Fruit fly (Drosophila melanogaster) whole organism, prepupa: ENCODE results near the gene Npc2e.

Experiments
- Blimp-1 ChIP-seq: fragments of 200-800 bp; sonication (Bioruptor generic); optimal IDR thresholded peaks from 3 replicates; lab custom pipeline; 2017; ENCODE audit warnings: missing biosample characterization, missing genetic modification characterization, mild to moderate bottlenecking, moderate library complexity, missing genetic modification reagents
- CG10669 ChIP-seq: fragments of 200-800 bp; sonication (Bioruptor generic); optimal IDR thresholded peaks from 3 replicates; lab custom pipeline; 2018; ENCODE audit warnings: missing biosample characterization, mild to moderate bottlenecking, missing genetic modification characterization, moderate library complexity
- CG11294 ChIP-seq: fragments of 200-800 bp; sonication (Bioruptor generic); IDR thresholded peaks from 2 replicates; pipeline ENCODE4 v1.3.6; 2022; ENCODE audit warnings: missing biosample characterization, missing genetic modification characterization
- CG11902 ChIP-seq: fragments of 200-800 bp; sonication (Bioruptor generic); optimal IDR thresholded peaks from 3 replicates; lab custom pipeline; 2016; ENCODE audit warnings: missing biosample characterization, missing genetic modification characterization
- CG16779 ChIP-seq: fragments of 200-800 bp; sonication (Bioruptor generic); optimal IDR thresholded peaks from 3 replicates; lab custom pipeline; 2017; ENCODE audit warnings: missing biosample characterization, mild to moderate bottlenecking, missing genetic modification characterization
- CG3032 ChIP-seq: fragments of 200-800 bp; optimal IDR thresholded peaks from 2 replicates; lab custom pipeline; 2019; ENCODE audit warnings: missing biosample characterization, mild to moderate bottlenecking, missing genetic modification characterization, moderate library complexity
- CG31627 ChIP-seq: fragments of 200-800 bp; sonication (Bioruptor generic); optimal IDR thresholded peaks from 3 replicates; lab custom pipeline; 2016; ENCODE audit warnings: missing biosample characterization, missing genetic modification characterization
- CG34406 ChIP-seq: fragments of 200-800 bp; sonication (Bioruptor generic); optimal IDR thresholded peaks from 3 replicates; lab custom pipeline; 2016; ENCODE audit warnings: missing biosample characterization, missing genetic modification characterization
- CG3919 ChIP-seq: fragments of 200-800 bp; sonication (Bioruptor generic); optimal IDR thresholded peaks from 3 replicates; lab custom pipeline; 2016; ENCODE audit warnings: missing biosample characterization, missing genetic modification characterization
- CG6163 ChIP-seq: fragments of 200-800 bp; sonication (Bioruptor generic); IDR thresholded peaks from 3 replicates; pipeline ENCODE4 v1.3.6; 2022; ENCODE audit warnings: missing biosample characterization, missing genetic modification characterization
- CG6276 ChIP-seq: fragments of 200-800 bp; sonication (Bioruptor generic); optimal IDR thresholded peaks from 2 replicates; lab custom pipeline; 2017; ENCODE audit warnings: missing biosample characterization, mild to moderate bottlenecking, missing genetic modification characterization
- CG6792 ChIP-seq: fragments of 200-800 bp; sonication (Bioruptor generic); optimal IDR thresholded peaks from 3 replicates; lab custom pipeline; 2016; ENCODE audit warnings: missing biosample characterization, missing genetic modification characterization
- CG6808 ChIP-seq: fragments of 200-800 bp; sonication (Bioruptor generic); optimal IDR thresholded peaks from 3 replicates; lab custom pipeline; 2017; ENCODE audit warnings: missing biosample characterization, missing genetic modification characterization, mild to moderate bottlenecking, moderate library complexity, missing genetic modification reagents
- CG8119 ChIP-seq: fragments of 200-800 bp; sonication (Bioruptor generic); IDR thresholded peaks from 3 replicates; pipeline ENCODE4 v1.3.6; 2022; ENCODE audit warnings: missing biosample characterization, missing genetic modification characterization
- CG8319 ChIP-seq: fragments of 200-800 bp; sonication (Bioruptor generic); optimal IDR thresholded peaks from 3 replicates; lab custom pipeline; 2016; ENCODE audit warnings: missing biosample characterization, missing genetic modification characterization
- CG8632 ChIP-seq: fragments of 200-800 bp; sonication (Bioruptor generic); optimal IDR thresholded peaks from 3 replicates; lab custom pipeline; 2016; ENCODE audit warnings: missing biosample characterization, missing genetic modification characterization
- CG9139 ChIP-seq: fragments of 200-800 bp; sonication (Bioruptor generic); optimal IDR thresholded peaks from 3 replicates; lab custom pipeline; 2017; ENCODE audit warnings: missing biosample characterization, mild to moderate bottlenecking, missing genetic modification characterization
- Eip78C ChIP-seq: fragments of 200-800 bp; sonication (Bioruptor generic); peaks from one replicate; lab custom pipeline; 2016; ENCODE audit warnings: missing biosample characterization, missing genetic modification characterization
- Eip93F ChIP-seq: fragments of 200-800 bp; sonication (Bioruptor generic); optimal IDR thresholded peaks from 2 replicates; lab custom pipeline; 2016; ENCODE audit warnings: missing biosample characterization, mild to moderate bottlenecking, missing genetic modification characterization
- Ets21C ChIP-seq: fragments of 200-800 bp; sonication (Bioruptor generic); optimal IDR thresholded peaks from 3 replicates; lab custom pipeline; 2016; ENCODE audit warnings: missing biosample characterization, missing genetic modification characterization
- Gug ChIP-seq: fragments of 200-800 bp; sonication (Bioruptor generic); IDR thresholded peaks from 2 replicates; pipeline ENCODE4 v1.3.6; 2022; ENCODE audit warnings: missing biosample characterization, missing genetic modification characterization
- Hr39 ChIP-seq: fragments of 200-800 bp; sonication (Bioruptor generic); optimal IDR thresholded peaks from 2 replicates; lab custom pipeline; 2016; ENCODE audit warnings: missing biosample characterization, missing genetic modification characterization
- Hr4 ChIP-seq: fragments of 200-800 bp; sonication (Bioruptor generic); optimal IDR thresholded peaks from 3 replicates; lab custom pipeline; 2016; ENCODE audit warnings: missing biosample characterization, missing genetic modification characterization
- Lpt ChIP-seq: fragments of 200-800 bp; sonication (Bioruptor generic); optimal IDR thresholded peaks from 3 replicates; lab custom pipeline; 2016; ENCODE audit warnings: missing biosample characterization, missing genetic modification characterization
- Met ChIP-seq: fragments of 200-800 bp; sonication (Bioruptor generic); optimal IDR thresholded peaks from 3 replicates; lab custom pipeline; 2016; ENCODE audit warnings: missing biosample characterization, missing genetic modification characterization
- Smox ChIP-seq: fragments of 200-800 bp; sonication (Bioruptor generic); optimal IDR thresholded peaks from 3 replicates; lab custom pipeline; 2016; ENCODE audit warnings: missing biosample characterization, missing genetic modification characterization
- Sox102F ChIP-seq: fragments of 200-800 bp; sonication (Bioruptor generic); optimal IDR thresholded peaks from 2 replicates; lab custom pipeline; 2016; ENCODE audit warnings: missing biosample characterization, mild to moderate bottlenecking, missing genetic modification characterization
- Sox15 ChIP-seq: fragments of 200-800 bp; sonication (Bioruptor generic); optimal IDR thresholded peaks from 3 replicates; lab custom pipeline; 2016; ENCODE audit warnings: missing biosample characterization, missing genetic modification characterization
- achi ChIP-seq: fragments of 200-800 bp; sonication (Bioruptor generic); optimal IDR thresholded peaks from 3 replicates; lab custom pipeline; 2016; ENCODE audit warnings: missing biosample characterization, missing genetic modification characterization
- acj6 ChIP-seq: fragments of 200-800 bp; sonication (Bioruptor generic); optimal IDR thresholded peaks from 3 replicates; lab custom pipeline; 2016; ENCODE audit warnings: missing biosample characterization, missing genetic modification characterization
- cyc ChIP-seq: fragments of 200-800 bp; sonication (Bioruptor generic); optimal IDR thresholded peaks from 3 replicates; lab custom pipeline; 2016; ENCODE audit warnings: missing biosample characterization, missing genetic modification characterization
- dsx ChIP-seq: fragments of 200-800 bp; optimal IDR thresholded peaks from 3 replicates; lab custom pipeline; 2019; ENCODE audit warnings: missing biosample characterization, mild to moderate bottlenecking, missing genetic modification characterization, moderate library complexity; ENCODE audit not compliant: poor library complexity, severe bottlenecking
- eg ChIP-seq: fragments of 200-800 bp; sonication (Bioruptor generic); IDR thresholded peaks from 3 replicates; pipeline ENCODE4 v1.3.6; 2022; ENCODE audit warnings: missing biosample characterization, missing genetic modification characterization
- esn ChIP-seq: fragments of 200-800 bp; sonication (Bioruptor generic); optimal IDR thresholded peaks from 2 replicates; lab custom pipeline; 2016; ENCODE audit warnings: missing biosample characterization, mild to moderate bottlenecking, missing genetic modification characterization, moderate library complexity
- fd59A ChIP-seq: fragments of 200-800 bp; sonication (Bioruptor generic); optimal IDR thresholded peaks from 2 replicates; lab custom pipeline; 2017; ENCODE audit warnings: missing biosample characterization, mild to moderate bottlenecking, missing genetic modification characterization, missing genetic modification reagents
- fkh ChIP-seq: fragments of 200-800 bp; sonication (Bioruptor generic); optimal IDR thresholded peaks from 3 replicates; lab custom pipeline; 2017; ENCODE audit warnings: missing biosample characterization, mild to moderate bottlenecking, missing genetic modification characterization, moderate library complexity
- salr ChIP-seq, 2 experiments: fragments of 200-800 bp; sonication (Bioruptor generic); optimal IDR thresholded peaks; 3 replicates each; lab custom pipeline; 2016 to 2018; ENCODE audit warnings: missing biosample characterization in 2 of 2, missing genetic modification characterization in 2 of 2, mild to moderate bottlenecking in 1 of 2
- topi ChIP-seq: fragments of 200-800 bp; sonication (Bioruptor generic); optimal IDR thresholded peaks from 3 replicates; lab custom pipeline; 2016; ENCODE audit warnings: missing biosample characterization, missing genetic modification characterization
- vri ChIP-seq: fragments of 200-800 bp; sonication (Bioruptor generic); optimal IDR thresholded peaks from 3 replicates; lab custom pipeline; 2016; ENCODE audit warnings: missing biosample characterization, mild to moderate bottlenecking, missing genetic modification characterization

The Npc2e gene

DNA sequence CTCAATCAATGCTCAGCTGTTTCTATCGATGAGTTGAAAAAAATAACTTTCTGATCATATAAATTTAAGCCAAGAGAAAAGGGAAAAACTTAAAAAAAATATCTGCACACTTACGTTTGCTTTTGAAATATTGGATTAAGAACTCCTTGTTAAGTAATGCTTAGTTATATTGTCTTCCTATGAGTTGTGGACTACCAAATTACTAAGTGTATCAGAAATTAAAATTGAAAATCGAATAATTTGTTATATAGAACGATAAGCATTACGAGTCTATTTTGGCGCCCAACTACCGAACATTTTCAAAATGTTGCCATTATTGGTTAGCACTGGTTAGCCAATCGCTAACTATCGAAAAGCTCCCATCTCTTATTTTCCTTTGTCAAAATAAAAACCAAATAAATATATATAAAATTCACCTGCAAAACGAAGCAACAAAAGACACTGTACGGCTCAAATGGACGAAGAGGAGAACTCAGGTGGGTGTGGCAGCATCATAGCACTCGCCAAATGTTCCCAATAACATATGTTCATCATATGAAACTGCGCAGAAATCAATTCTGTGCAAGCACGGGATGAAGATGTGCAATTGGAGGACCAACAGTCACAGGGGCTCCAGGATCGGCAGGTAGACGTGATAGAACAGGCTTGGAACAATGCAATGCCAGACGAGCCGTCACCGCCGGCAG, 4.1 kb upstream of the Npc2e start, which contains the start of gene ohgt (continued):
- TF ChIP-seq Gug (no peak), topi (GFP tag; lab: Kevin White, UChicago) (peak; percentile 29), vri (no peak), CG6276 (GFP tag; lab: Kevin White, UChicago) (no peak), CG10669 (peak; percentile 33), CG6808 (GFP tag; lab: Kevin White, UChicago) (peak; percentile 98), Blimp-1 (no peak), Smox (GFP tag; lab: Kevin White, UChicago) (no peak), CG31627 (peak; percentile 26), dsx (GFP tag; lab: Kevin White, UChicago) (peak; percentile 21), CG6163 (GFP tag; lab: Robert Waterston, UW) (no peak), Eip93F (GFP tag; lab: Kevin White, UChicago) (no peak), CG3919 (GFP tag; lab: Kevin White, UChicago) (no peak), eg (no peak), Ets21C (GFP tag; lab: Kevin White, UChicago) (no peak), Hr4 (GFP tag; lab: Kevin White, UChicago) (peak; percentile 59)

DNA sequence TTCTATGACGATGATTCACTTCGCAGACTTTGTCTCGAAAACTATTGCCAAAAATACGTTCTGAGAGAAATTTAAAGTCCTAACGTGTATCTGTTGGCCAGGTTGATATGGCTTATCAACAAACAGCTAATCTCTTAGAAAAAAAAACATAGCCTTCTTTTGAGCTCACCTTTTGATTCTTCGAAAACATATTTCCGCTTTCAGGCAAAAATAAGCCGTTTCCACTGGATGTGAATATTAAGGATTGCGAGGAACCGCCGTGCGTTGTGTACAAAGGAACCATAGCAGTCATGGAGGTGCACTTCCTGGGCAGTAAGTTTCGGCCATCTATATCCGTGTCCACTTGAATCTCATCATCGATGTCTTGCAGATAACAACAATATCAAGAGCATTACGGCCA, 427 bp downstream of the Npc2e start:
- no peak for TF ChIP-seq CG11294
- TF ChIP-seq esn, result no peak
- TF ChIP-seq CG8119, result no peak
- TF ChIP-seq CG9139 (GFP tag; lab: Kevin White, UChicago), result no peak
- TF ChIP-seq CG16779 (tag; lab: Kevin White, UChicago), result no peak
- TF ChIP-seq Gug, result no peak
- TF ChIP-seq CG31627, result no peak
- TF ChIP-seq salr (GFP tag; optimal IDR thresholded peaks at IDR 0.05; lab: Kevin White, UChicago), result no peak

DNA sequence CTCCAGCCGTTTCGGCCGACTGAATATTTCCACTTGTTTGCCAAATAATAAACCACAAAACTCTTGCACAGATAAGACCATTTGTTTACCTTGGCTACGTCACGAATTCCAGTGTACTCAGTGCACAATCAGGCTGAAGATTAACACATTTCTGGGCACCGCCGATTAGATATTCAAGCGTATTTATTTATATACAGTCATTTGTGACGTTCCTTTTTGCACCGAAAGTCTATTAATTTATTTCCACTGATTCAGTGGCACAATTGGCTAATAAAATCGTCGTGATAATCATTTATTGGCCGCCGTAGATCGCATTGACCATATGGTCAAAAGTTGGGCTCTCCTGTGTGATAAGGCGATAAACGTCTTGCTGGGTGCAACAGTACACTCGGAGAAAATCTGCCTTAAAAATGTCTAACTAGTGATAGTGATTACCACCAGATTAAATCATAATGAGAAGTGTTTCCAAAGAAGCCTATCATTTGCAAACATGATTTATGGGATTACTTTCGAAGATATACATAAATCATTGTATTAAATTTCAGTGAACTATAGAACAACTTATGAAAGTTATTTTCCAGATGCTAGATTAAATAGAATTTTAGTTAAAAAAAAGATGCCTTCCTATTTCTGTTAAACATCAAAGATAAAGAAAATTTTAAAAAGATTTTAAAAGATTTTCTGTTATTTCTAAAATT, 1.3 kb downstream of the Npc2e start:
- peak; percentile 79 for TF ChIP-seq Eip93F (GFP tag; lab: Kevin White, UChicago)
- TF ChIP-seq vri, result peak; percentile 87
- peak; percentile 29 for TF ChIP-seq Met (GFP tag; lab: Kevin White, UChicago)
- peak; percentile 12 for TF ChIP-seq Eip78C (GFP tag; lab: Kevin White, UChicago)
- no peak for TF ChIP-seq CG16779 (tag; lab: Kevin White, UChicago)
- TF ChIP-seq CG34406 (GFP tag; lab: Kevin White, UChicago), result no peak
- TF ChIP-seq fkh (GFP tag; lab: Kevin White, UChicago), result peak; percentile 46
- no peak for TF ChIP-seq acj6 (GFP tag; lab: Kevin White, UChicago)
- no peak for TF ChIP-seq cyc
- peak; percentile 15 for TF ChIP-seq Hr39
- TF ChIP-seq, all 60 proteins: peak for 6

DNA sequence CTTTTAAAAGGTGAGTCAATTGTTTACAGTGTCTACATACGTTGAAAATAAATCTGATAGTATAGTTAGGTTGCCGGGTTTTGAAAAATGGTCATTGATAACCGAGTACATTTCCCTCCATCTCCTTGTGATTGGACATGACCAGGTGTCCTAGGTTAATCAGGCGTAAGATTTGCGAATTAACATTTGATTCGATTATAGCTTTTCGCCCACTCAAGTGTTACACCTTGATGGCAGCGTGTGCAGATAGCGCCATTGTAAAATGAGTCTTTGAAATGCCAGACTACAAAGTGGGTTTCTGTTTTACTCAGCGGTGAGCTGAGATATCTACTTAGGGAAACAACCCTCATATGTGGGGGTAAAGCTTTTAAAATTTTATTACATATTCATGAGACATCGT, 1.9 kb downstream of the Npc2e start:
- peak; percentile 53 for TF ChIP-seq vri
- TF ChIP-seq fkh (GFP tag; lab: Kevin White, UChicago), result no peak
- TF ChIP-seq, all 60 proteins: peak for 1

DNA sequence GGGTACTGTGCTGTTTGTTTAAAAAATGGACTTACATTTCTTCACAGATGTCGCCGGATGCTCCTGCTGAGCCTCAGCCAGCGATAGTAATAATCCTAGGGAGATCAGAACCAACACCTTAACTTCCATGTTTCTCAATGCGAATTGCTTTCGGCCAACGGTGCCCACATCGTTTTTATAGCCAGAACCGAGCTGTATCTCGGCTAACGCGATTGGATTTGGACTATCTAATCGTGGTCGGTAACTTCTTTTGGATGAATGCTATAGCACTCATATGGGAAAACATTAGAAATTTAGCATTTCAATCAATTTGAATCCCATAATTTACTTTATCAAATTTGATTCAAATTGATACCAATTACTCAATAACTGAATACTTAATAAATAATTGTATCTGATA, 2.8 kb downstream of the Npc2e start, which contains the start of gene Npc2d:
TSS of gene Npc2d (minus strand) at position 133 of the 400 bp plus-strand sequence.
- no peak for TF ChIP-seq CG3919 (GFP tag; lab: Kevin White, UChicago)

DNA sequence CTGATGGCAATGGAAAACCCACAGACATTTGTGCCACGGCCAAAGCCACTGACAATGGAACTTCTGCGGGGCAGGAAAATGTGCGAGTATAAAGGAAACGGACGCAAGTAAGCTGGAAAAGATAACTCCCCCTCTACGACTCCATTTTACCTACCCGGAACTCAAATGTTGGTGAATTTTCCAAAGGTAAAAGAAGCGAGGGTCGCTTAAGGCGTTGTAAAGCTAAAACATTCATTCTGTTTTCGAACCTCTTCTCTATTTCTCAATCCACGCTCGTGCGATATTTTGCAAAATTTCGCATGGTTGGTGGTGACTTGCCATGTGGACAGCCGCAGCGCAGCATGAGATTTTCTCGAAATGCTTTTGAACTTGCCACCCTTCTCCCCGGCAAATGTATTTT, 3.5 kb downstream of the Npc2e start:
- TF ChIP-seq CG16779 (tag; lab: Kevin White, UChicago) (no peak), Sox15 (GFP tag; lab: Kevin White, UChicago) (no peak), CG11902 (GFP tag; lab: Kevin White, UChicago) (no peak), CG8319 (GFP tag; lab: Kevin White, UChicago) (no peak), fd59A (no peak), acj6 (GFP tag; lab: Kevin White, UChicago) (no peak), achi (no peak), CG3032 (no peak), eg (no peak), Lpt (GFP tag; lab: Kevin White, UChicago) (no peak), CG6792 (no peak), Sox102F (GFP tag; lab: Kevin White, UChicago) (no peak), CG8632 (GFP tag; lab: Kevin White, UChicago) (no peak)
